Worm (Caenorhabditis elegans) whole organism, midembryonic: ENCODE measurements around the gene R186.8.

Experiments used
- T22C8.4 ChIP-seq: fragments of 200-800 bp; sonication (Bioruptor generic); IDR thresholded peaks from 2 replicates; pipeline ENCODE4 v1.3.6; 2022; ENCODE audit warnings: missing genetic modification characterization, missing compliant biosample characterization
- flt-1 ChIP-seq: fragments of 200-800 bp; sonication (Bioruptor generic); IDR thresholded peaks from 2 replicates; pipeline ENCODE4 v1.3.6; 2022; ENCODE audit warnings: missing genetic modification characterization, missing compliant biosample characterization
- klf-2 ChIP-seq: fragments of 200-800 bp; sonication (Bioruptor generic); conservative IDR thresholded peaks from 2 replicates; pipeline ENCODE4 v1.3.6; 2022; ENCODE audit warnings: missing genetic modification reagents, missing genetic modification characterization, missing compliant biosample characterization
- med-1 ChIP-seq: sonication (generic microtip); optimal IDR thresholded peaks from 2 replicates; lab custom pipeline; 2017; ENCODE audit warnings: missing genetic modification characterization, mild to moderate bottlenecking, missing compliant biosample characterization, antibody characterized with exemption, missing genetic modification reagents; ENCODE audit not compliant: insufficient read depth
- ref-1 ChIP-seq: fragments of 200-800 bp; sonication (Bioruptor generic); conservative IDR thresholded peaks from 2 replicates; pipeline ENCODE4 v1.3.6; 2022; ENCODE audit warnings: missing genetic modification reagents, missing genetic modification characterization, missing compliant biosample characterization
- tab-1 ChIP-seq: fragments of 200-800 bp; sonication (Bioruptor generic); IDR thresholded peaks from 2 replicates; pipeline ENCODE4 v1.3.6; 2022; ENCODE audit warnings: missing genetic modification characterization, missing compliant biosample characterization
- ztf-29 ChIP-seq: fragments of 200-800 bp; sonication (Bioruptor generic); IDR thresholded peaks from 2 replicates; pipeline ENCODE4 v1.3.6; 2022; ENCODE audit warnings: missing genetic modification reagents, missing genetic modification characterization, missing compliant biosample characterization

- TF ChIP-seq ztf-29: no peak
- no peak for TF ChIP-seq tab-1 (GFP tag; lab: Robert Waterston, UW)
- no peak for TF ChIP-seq ref-1 (GFP tag; lab: Robert Waterston, UW)
- no peak for TF ChIP-seq med-1 (GFP tag; lab: Kevin White, UChicago)
- no peak for TF ChIP-seq T22C8.4 (GFP tag; lab: Robert Waterston, UW)
- TF ChIP-seq flt-1: no peak
- no peak for TF ChIP-seq klf-2 (GFP tag; lab: Robert Waterston, UW)
These were observed 30.7 kb downstream of the R186.8 start, which contains the start of gene T16G1.6 for ce11 chrV:12937098-12937497.
